Fruit fly (Drosophila melanogaster): ENCODE measurements around the gene Sfp96F.

Sfp96F gene

DNA sequence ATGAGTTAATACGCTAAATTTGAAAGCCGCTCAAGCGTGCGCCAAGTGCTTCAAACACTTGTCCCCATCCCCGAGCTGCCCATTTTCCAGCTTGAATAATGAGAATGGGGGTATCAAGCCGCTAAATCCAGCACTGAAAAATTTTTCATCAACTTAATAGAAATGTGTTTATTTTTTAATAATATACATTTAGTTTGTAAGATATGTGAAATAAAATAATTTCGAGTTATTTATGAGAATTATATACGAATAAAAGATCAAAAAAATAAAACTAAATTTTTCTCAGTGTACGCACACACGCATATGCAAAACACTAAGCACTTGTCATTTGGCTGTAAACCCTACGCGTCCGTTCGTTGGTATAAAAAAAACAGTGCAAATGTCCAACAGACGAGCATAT, 24.8 kb upstream of the Sfp96F start (continued):
- TF ChIP-seq CG16815 (GFP tag; optimal IDR thresholded peaks at IDR 0.05): no peak
- no peak for TF ChIP-seq CG10321 (GFP tag; IDR thresholded peaks at IDR 0.05)
- TF ChIP-seq Atf6 (GFP tag; IDR thresholded peaks at IDR 0.05): no peak; the same call in 1 of the 2 replicates
- no peak for TF ChIP-seq CG6175 (GFP tag; IDR thresholded peaks at IDR 0.05)
- no peak for TF ChIP-seq al (GFP tag; IDR thresholded peaks at IDR 0.05)
- TF ChIP-seq CG11085 (GFP tag; IDR thresholded peaks at IDR 0.05): no peak
- peak; percentile 25 for TF ChIP-seq CG10147 (GFP tag; optimal IDR thresholded peaks at IDR 0.05)
- TF ChIP-seq odd (GFP tag; optimal IDR thresholded peaks at IDR 0.05): no peak
- no peak for TF ChIP-seq CG7786 (GFP tag; optimal IDR thresholded peaks at IDR 0.05)
- TF ChIP-seq CG12155 (GFP tag; optimal IDR thresholded peaks at IDR 0.05): no peak
- TF ChIP-seq croc (GFP tag; conservative IDR thresholded peaks at IDR 0.05): no peak
- TF ChIP-seq stwl (tag; optimal IDR thresholded peaks at IDR 0.05): no peak
- no peak for TF ChIP-seq CG31224 (GFP tag; IDR thresholded peaks at IDR 0.05)
- TF ChIP-seq vfl (GFP tag; optimal IDR thresholded peaks at IDR 0.05): no peak
- peak; percentile 32 for TF ChIP-seq grau (tag; optimal IDR thresholded peaks at IDR 0.05)
- no peak for TF ChIP-seq HLH4C (GFP tag; IDR thresholded peaks at IDR 0.05; ENCODE audit: partially characterized antibody)
- no peak for TF ChIP-seq CG10959 (GFP tag; IDR thresholded peaks at IDR 0.05)
- no peak for TF ChIP-seq CG10431 (GFP tag; optimal IDR thresholded peaks at IDR 0.05)
- no peak for TF ChIP-seq Gug (GFP tag; IDR thresholded peaks at IDR 0.05)
- TF ChIP-seq phol (tag; optimal IDR thresholded peaks at IDR 0.05): no peak
- TF ChIP-seq CG10209 (GFP tag; optimal IDR thresholded peaks at IDR 0.05): no peak
- no peak for TF ChIP-seq CG3065 (GFP tag; optimal IDR thresholded peaks at IDR 0.05)
- TF ChIP-seq Nf-YB (GFP tag; optimal IDR thresholded peaks at IDR 0.05): no peak
- TF ChIP-seq CG7556 (GFP tag; optimal IDR thresholded peaks at IDR 0.05): peak; percentile 34
- TF ChIP-seq Ptx1 (GFP tag; IDR thresholded peaks at IDR 0.05): peak; percentile 16; the same call in 1 of the 2 replicates
- TF ChIP-seq esg (GFP tag; conservative IDR thresholded peaks at IDR 0.05): no peak
- no peak for TF ChIP-seq Poxn (GFP tag; IDR thresholded peaks at IDR 0.05)
- TF ChIP-seq bigmax (GFP tag; optimal IDR thresholded peaks at IDR 0.05): no peak
- peak; percentile 58; the same call in 1 of the 3 replicates for TF ChIP-seq Dbx (GFP tag; IDR thresholded peaks at IDR 0.05)
- TF ChIP-seq H15 (GFP tag; IDR thresholded peaks at IDR 0.05): no peak
- TF ChIP-seq prd (optimal IDR thresholded peaks at IDR 0.05): no peak
- no peak; the same call in 2 of the 3 replicates for TF ChIP-seq prd (GFP tag; IDR thresholded peaks at IDR 0.05)
- TF ChIP-seq lbe (GFP tag; optimal IDR thresholded peaks at IDR 0.05): no peak
- TF ChIP-seq wek (GFP tag; optimal IDR thresholded peaks at IDR 0.05): no peak
- no peak for TF ChIP-seq CG8359 (GFP tag; optimal IDR thresholded peaks at IDR 0.05; ENCODE audit: borderline replicate concordance)
- no peak for TF ChIP-seq mirr (GFP tag; optimal IDR thresholded peaks at IDR 0.05)
- TF ChIP-seq Taf1 (GFP tag; IDR thresholded peaks at IDR 0.05): no peak
- no peak for TF ChIP-seq kah (GFP tag; optimal IDR thresholded peaks at IDR 0.05)
- no peak for TF ChIP-seq Hr3 (GFP tag; optimal IDR thresholded peaks at IDR 0.05)
- peak; percentile 29 for TF ChIP-seq caup (GFP tag; optimal IDR thresholded peaks at IDR 0.05; ENCODE audit: severe bottlenecking)
- no peak for TF ChIP-seq CG1832 (GFP tag; optimal IDR thresholded peaks at IDR 0.05)
- no peak for TF ChIP-seq CG34422 (GFP tag; IDR thresholded peaks at IDR 0.05)
- no peak for TF ChIP-seq aop (GFP tag; IDR thresholded peaks at IDR 0.05)
- no peak for TF ChIP-seq CG9437 (GFP tag; optimal IDR thresholded peaks at IDR 0.05)
- no peak for TF ChIP-seq CG13624 (GFP tag; optimal IDR thresholded peaks at IDR 0.05)
- no peak for TF ChIP-seq CHES-1-like (GFP tag; optimal IDR thresholded peaks at IDR 0.05)
- TF ChIP-seq Rfx (GFP tag; IDR thresholded peaks at IDR 0.05): peak; percentile 48; the same call in 1 of the 2 replicates
- no peak for TF ChIP-seq CG4820 (GFP tag; optimal IDR thresholded peaks at IDR 0.05)
- no peak for TF ChIP-seq toy (GFP tag; IDR thresholded peaks at IDR 0.05)
- TF ChIP-seq CG9215 (GFP tag; IDR thresholded peaks at IDR 0.05): 0 out of 2 replicates have a peak, but pooled peaks have one; percentile 12
- TF ChIP-seq bowl (GFP tag; IDR thresholded peaks at IDR 0.05): no peak
- TF ChIP-seq tgo (GFP tag; IDR thresholded peaks at IDR 0.05): no peak
- TF ChIP-seq CG12071 (GFP tag; optimal IDR thresholded peaks at IDR 0.05): no peak

Measured in whole organism, embryonic.